Fruit fly (Drosophila melanogaster): ENCODE measurements around the gene Gcat.

The Gcat gene

DNA sequence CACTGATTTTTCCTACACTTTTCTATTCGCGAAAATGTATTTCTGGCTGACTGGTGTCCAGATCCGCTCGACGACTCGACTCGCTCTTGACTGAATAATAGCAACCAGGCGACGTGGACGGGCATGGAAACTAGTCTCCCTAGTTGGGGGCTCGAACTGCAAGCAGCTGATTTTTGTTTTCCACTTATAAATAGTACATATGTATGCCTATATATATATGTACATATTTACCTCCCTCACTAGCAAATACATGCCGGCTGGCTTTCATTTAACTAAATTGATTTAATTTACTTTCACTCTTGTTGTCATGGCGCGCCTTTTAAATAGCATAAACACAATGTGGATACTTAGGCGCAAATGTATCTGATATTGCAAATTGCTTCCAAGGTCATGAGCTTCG, at the start of gene Gcat:
TSS of gene Gcat (minus strand) at position 101 of the 400 bp plus-strand sequence.
- no peak for TF ChIP-seq br (GFP tag; optimal IDR thresholded peaks at IDR 0.05)
- no peak for TF ChIP-seq lola (GFP tag; optimal IDR thresholded peaks at IDR 0.05)
- TF ChIP-seq HLH106 (tag; optimal IDR thresholded peaks at IDR 0.05): no peak
- no peak for TF ChIP-seq ey (GFP tag; optimal IDR thresholded peaks at IDR 0.05)
- TF ChIP-seq Abd-B (GFP tag; optimal IDR thresholded peaks at IDR 0.05): no peak
- TF ChIP-seq Vsx2 (GFP tag; optimal IDR thresholded peaks at IDR 0.05; ENCODE audit: partially characterized antibody): no peak
- TF ChIP-seq tai (GFP tag; optimal IDR thresholded peaks at IDR 0.05): no peak
- TF ChIP-seq sv (GFP tag; optimal IDR thresholded peaks at IDR 0.05): no peak
- TF ChIP-seq fru (GFP tag; optimal IDR thresholded peaks at IDR 0.05): no peak
- TF ChIP-seq GATAd (GFP tag; optimal IDR thresholded peaks at IDR 0.05): no peak
- no peak for TF ChIP-seq Mio (GFP tag; optimal IDR thresholded peaks at IDR 0.05)
- TF ChIP-seq OdsH (GFP tag; optimal IDR thresholded peaks at IDR 0.05): no peak

DNA sequence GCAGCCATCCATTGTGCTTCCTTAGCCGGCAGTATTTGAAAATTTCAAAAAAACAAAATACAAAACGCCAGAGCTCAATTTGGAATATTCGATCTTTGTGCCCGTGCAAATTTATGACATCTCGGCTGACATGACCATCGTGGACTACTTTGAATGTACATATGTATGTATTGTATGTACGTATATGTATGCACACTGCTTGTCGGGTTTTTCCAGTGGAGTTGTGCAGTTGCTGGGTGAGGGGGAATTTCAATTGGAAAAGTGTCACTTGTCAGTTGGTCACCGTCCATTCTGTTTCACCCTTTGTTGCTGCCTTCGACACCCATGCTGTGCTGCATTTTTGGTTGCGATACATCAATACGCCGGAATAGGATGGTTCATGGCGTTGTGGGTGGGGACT, 47.0 kb upstream of the Gcat start, which contains the start of gene CG12521:
TSS of gene CG12521 (minus strand) at position 101 of the 400 bp plus-strand sequence.
- TF ChIP-seq Abd-B (GFP tag; optimal IDR thresholded peaks at IDR 0.05) (no peak), usp (GFP tag; optimal IDR thresholded peaks at IDR 0.05) (no peak), HLH106 (tag; optimal IDR thresholded peaks at IDR 0.05) (no peak), fru (GFP tag; optimal IDR thresholded peaks at IDR 0.05) (no peak), OdsH (GFP tag; optimal IDR thresholded peaks at IDR 0.05) (no peak), CG9705 (GFP tag; optimal IDR thresholded peaks at IDR 0.05) (no peak), Mio (GFP tag; optimal IDR thresholded peaks at IDR 0.05) (no peak), CG32264 (GFP tag; optimal IDR thresholded peaks at IDR 0.05) (no peak), br (GFP tag; optimal IDR thresholded peaks at IDR 0.05) (no peak), Hnf4 (GFP tag; optimal IDR thresholded peaks at IDR 0.05) (no peak), Myc (optimal IDR thresholded peaks at IDR 0.05) (no peak), Dif (GFP tag; optimal IDR thresholded peaks at IDR 0.05; ENCODE audit: partially characterized antibody) (no peak), rgr (GFP tag; optimal IDR thresholded peaks at IDR 0.05) (no peak), Sp1 (GFP tag; optimal IDR thresholded peaks at IDR 0.05) (no peak), dl (GFP tag; optimal IDR thresholded peaks at IDR 0.05; ENCODE audit: insufficient read depth in 1 of 2, partially characterized antibody in 2 of 2) (no peak)

DNA sequence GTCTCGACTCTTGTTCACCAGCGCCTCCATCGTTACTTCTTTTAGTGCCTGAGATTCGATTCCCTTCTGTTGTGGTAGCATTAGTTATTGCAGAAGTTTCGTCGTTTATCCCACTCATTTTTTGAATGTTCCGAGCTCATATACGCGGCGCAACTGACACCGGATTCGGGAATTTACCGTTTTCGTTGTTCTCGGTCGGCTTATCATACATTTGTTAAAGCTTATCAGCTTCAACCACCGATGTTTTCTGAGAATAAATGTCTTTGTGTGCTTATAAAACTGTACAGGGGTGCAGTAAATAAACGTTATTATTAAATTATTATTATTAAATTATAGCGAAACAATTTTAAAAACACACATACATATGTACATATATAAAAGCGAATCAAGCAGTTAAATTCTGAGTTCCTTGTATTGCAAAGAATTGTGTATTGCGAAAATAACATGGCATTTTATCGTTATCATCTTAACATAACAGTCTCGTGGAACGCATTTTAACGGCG, 36.0 kb upstream of the Gcat start, which contains the start of gene CG43064:
TSS of gene CG43064 (minus strand) at position 147 of the 503 bp plus-strand sequence.
- no peak for TF ChIP-seq woc (GFP tag; optimal IDR thresholded peaks at IDR 0.05)
- TF ChIP-seq sv (GFP tag; optimal IDR thresholded peaks at IDR 0.05): no peak
- TF ChIP-seq rgr (GFP tag; optimal IDR thresholded peaks at IDR 0.05): no peak
- TF ChIP-seq Rel (GFP tag; optimal IDR thresholded peaks at IDR 0.05): no peak
- TF ChIP-seq Rel (tag; optimal IDR thresholded peaks at IDR 0.05): peak; percentile 100
- TF ChIP-seq OdsH (GFP tag; optimal IDR thresholded peaks at IDR 0.05): no peak
- TF ChIP-seq fru (GFP tag; optimal IDR thresholded peaks at IDR 0.05): no peak
- no peak for TF ChIP-seq Jra (GFP tag; optimal IDR thresholded peaks at IDR 0.05)
- no peak for TF ChIP-seq sage (GFP tag; optimal IDR thresholded peaks at IDR 0.05)
- no peak for TF ChIP-seq Mio (GFP tag; optimal IDR thresholded peaks at IDR 0.05)
- no peak for TF ChIP-seq Myc (optimal IDR thresholded peaks at IDR 0.05)
- TF ChIP-seq usp (GFP tag; optimal IDR thresholded peaks at IDR 0.05): no peak
- no peak for TF ChIP-seq CG32264 (GFP tag; optimal IDR thresholded peaks at IDR 0.05)
- TF ChIP-seq Hr83 (GFP tag; optimal IDR thresholded peaks at IDR 0.05; ENCODE audit: poor library complexity, severe bottlenecking): no peak
- no peak for TF ChIP-seq dsf (GFP tag; optimal IDR thresholded peaks at IDR 0.05; ENCODE audit: borderline replicate concordance)
- peak; percentile 3 for TF ChIP-seq brk (GFP tag; optimal IDR thresholded peaks at IDR 0.05)
- TF ChIP-seq h (GFP tag; optimal IDR thresholded peaks at IDR 0.05): no peak
- TF ChIP-seq Dif (GFP tag; optimal IDR thresholded peaks at IDR 0.05; ENCODE audit: partially characterized antibody): no peak

DNA sequence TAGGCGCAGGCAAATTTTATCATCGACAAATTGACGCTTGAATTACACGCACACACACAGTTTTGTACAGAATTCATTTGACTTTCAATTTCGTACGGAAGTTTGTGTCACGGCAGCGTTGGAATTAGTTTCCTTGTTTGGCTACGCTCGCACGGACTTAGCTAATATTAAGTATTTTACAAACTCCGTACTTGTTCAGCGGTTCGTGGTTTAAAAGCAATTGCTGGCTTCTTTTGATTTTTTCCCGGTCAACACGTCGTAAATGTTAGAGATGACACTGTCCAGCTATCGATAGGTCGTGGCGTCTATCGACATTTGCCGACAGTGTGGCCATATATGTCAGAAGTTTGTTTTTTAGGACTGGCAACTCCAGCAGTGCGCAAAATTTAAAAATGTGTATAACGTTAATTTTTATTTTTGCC, 32.6 kb upstream of the Gcat start, which contains the start of gene CycA:
TSS of gene CycA (minus strand) at position 283 of the 422 bp plus-strand sequence.
- no peak for TF ChIP-seq Myc (optimal IDR thresholded peaks at IDR 0.05)
- TF ChIP-seq br (GFP tag; optimal IDR thresholded peaks at IDR 0.05): no peak
- TF ChIP-seq h (GFP tag; optimal IDR thresholded peaks at IDR 0.05): peak; percentile 6
- no peak for TF ChIP-seq Jra (GFP tag; optimal IDR thresholded peaks at IDR 0.05)
- TF ChIP-seq Vsx2 (GFP tag; optimal IDR thresholded peaks at IDR 0.05; ENCODE audit: partially characterized antibody): peak; percentile 22
- TF ChIP-seq Dif (GFP tag; optimal IDR thresholded peaks at IDR 0.05; ENCODE audit: partially characterized antibody): peak; percentile 46
- TF ChIP-seq Hr78 (GFP tag; optimal IDR thresholded peaks at IDR 0.05): no peak
- no peak for TF ChIP-seq dl (GFP tag; optimal IDR thresholded peaks at IDR 0.05; ENCODE audit: insufficient read depth in 1 of 2, partially characterized antibody in 2 of 2)
- TF ChIP-seq usp (GFP tag; optimal IDR thresholded peaks at IDR 0.05): no peak
- no peak for TF ChIP-seq Rel (GFP tag; optimal IDR thresholded peaks at IDR 0.05)
- peak; percentile 57 for TF ChIP-seq Rel (tag; optimal IDR thresholded peaks at IDR 0.05)
- peak; percentile 6 for TF ChIP-seq ey (GFP tag; optimal IDR thresholded peaks at IDR 0.05)
- TF ChIP-seq GATAd (GFP tag; optimal IDR thresholded peaks at IDR 0.05): no peak
- peak; percentile 22 for TF ChIP-seq rgr (GFP tag; optimal IDR thresholded peaks at IDR 0.05)
- no peak for TF ChIP-seq HLH106 (tag; optimal IDR thresholded peaks at IDR 0.05)
- no peak for TF ChIP-seq Hr83 (GFP tag; optimal IDR thresholded peaks at IDR 0.05; ENCODE audit: poor library complexity, severe bottlenecking)
- peak in 1 of 2 experiments; percentile 11 for TF ChIP-seq foxo (GFP tag; optimal IDR thresholded peaks at IDR 0.05)
- no peak for TF ChIP-seq woc (GFP tag; optimal IDR thresholded peaks at IDR 0.05)
- TF ChIP-seq CG9705 (GFP tag; optimal IDR thresholded peaks at IDR 0.05): no peak

All from whole organism, wandering third instar larva.